Fruit fly (Drosophila melanogaster) whole organism, embryonic: ENCODE results near the gene CG8300.

Experiments used
- Antp ChIP-seq: fragments of 200-800 bp; sonication (Bioruptor generic); optimal IDR thresholded peaks from 3 replicates; lab custom pipeline; 2016; ENCODE audit warnings: missing biosample characterization, missing genetic modification characterization
- BEAF-32 ChIP-seq: fragments of 200-800 bp; sonication (Bioruptor generic); optimal IDR thresholded peaks from 3 replicates; lab custom pipeline; 2017; ENCODE audit warnings: missing biosample characterization, missing genetic modification characterization, mild to moderate bottlenecking, moderate library complexity, missing genetic modification reagents
- Bdp1 ChIP-seq: fragments of 200-800 bp; sonication (Bioruptor generic); optimal IDR thresholded peaks from 3 replicates; lab custom pipeline; 2016; ENCODE audit warnings: missing biosample characterization, missing genetic modification characterization
- CG12659 ChIP-seq: fragments of 200-800 bp; sonication (Bioruptor generic); optimal IDR thresholded peaks from 3 replicates; lab custom pipeline; 2017; ENCODE audit warnings: mild to moderate bottlenecking, missing biosample characterization, missing genetic modification reagents, missing genetic modification characterization
- CG15514 ChIP-seq: fragments of 200-800 bp; sonication (Bioruptor generic); optimal IDR thresholded peaks from 3 replicates; lab custom pipeline; 2017; ENCODE audit warnings: missing biosample characterization, missing genetic modification characterization, mild to moderate bottlenecking, moderate library complexity, missing genetic modification reagents
- CG17829 ChIP-seq: fragments of 200-800 bp; optimal IDR thresholded peaks from 2 replicates; lab custom pipeline; 2019; ENCODE audit warnings: missing biosample characterization, mild to moderate bottlenecking, missing genetic modification characterization, moderate library complexity
- CG18476 ChIP-seq: fragments of 200-800 bp; sonication (Bioruptor generic); optimal IDR thresholded peaks from 2 replicates; lab custom pipeline; 2016; ENCODE audit warnings: missing biosample characterization, mild to moderate bottlenecking, missing genetic modification characterization
- CG18619 ChIP-seq: fragments of 200-800 bp; sonication (Bioruptor generic); optimal IDR thresholded peaks from 3 replicates; lab custom pipeline; 2017; ENCODE audit warnings: missing biosample characterization, mild to moderate bottlenecking, missing genetic modification characterization
- CG2120 ChIP-seq: fragments of 200-800 bp; sonication (Bioruptor generic); optimal IDR thresholded peaks from 3 replicates; lab custom pipeline; 2016; ENCODE audit warnings: missing biosample characterization, missing genetic modification characterization
- CG2129 ChIP-seq: fragments of 200-800 bp; sonication (Bioruptor generic); IDR thresholded peaks from 2 replicates; pipeline ENCODE4 v1.3.6; 2022; ENCODE audit warnings: missing biosample characterization, missing genetic modification characterization; ENCODE audit not compliant: partially characterized antibody
- CG31224 ChIP-seq: fragments of 200-800 bp; sonication (Bioruptor generic); IDR thresholded peaks from 2 replicates; pipeline ENCODE4 v1.3.6; 2022; ENCODE audit warnings: missing biosample characterization, missing genetic modification characterization
- CG3163 ChIP-seq: fragments of 200-800 bp; sonication (Bioruptor generic); optimal IDR thresholded peaks from 3 replicates; lab custom pipeline; 2016; ENCODE audit warnings: missing biosample characterization, missing genetic modification characterization
- CG34422 ChIP-seq: fragments of 200-800 bp; sonication (Bioruptor generic); IDR thresholded peaks from 3 replicates; pipeline ENCODE4 v1.3.6; 2022; ENCODE audit warnings: missing biosample characterization, missing genetic modification characterization
- CG4404 ChIP-seq: fragments of 200-800 bp; sonication (Bioruptor generic); IDR thresholded peaks from 2 replicates; pipeline ENCODE4 v1.3.6; 2022; ENCODE audit warnings: missing biosample characterization, missing genetic modification characterization
- CG4854 ChIP-seq: fragments of 200-800 bp; sonication (Bioruptor generic); optimal IDR thresholded peaks from 2 replicates; lab custom pipeline; 2016; ENCODE audit warnings: missing biosample characterization, missing genetic modification characterization, inconsistent platforms
- CG6683 ChIP-seq: fragments of 200-800 bp; sonication (Bioruptor generic); optimal IDR thresholded peaks from 2 replicates; lab custom pipeline; 2017; ENCODE audit warnings: missing biosample characterization, mild to moderate bottlenecking, missing genetic modification characterization, missing genetic modification reagents
- CG6765 ChIP-seq: fragments of 200-800 bp; sonication (Bioruptor generic); optimal IDR thresholded peaks from 3 replicates; lab custom pipeline; 2017; ENCODE audit warnings: missing biosample characterization, mild to moderate bottlenecking, missing genetic modification characterization
- CG7271 ChIP-seq: fragments of 200-800 bp; sonication (Bioruptor generic); optimal IDR thresholded peaks from 2 replicates; lab custom pipeline; 2018; ENCODE audit warnings: missing biosample characterization, mild to moderate bottlenecking, missing genetic modification characterization, moderate library complexity
- CG9817 ChIP-seq: fragments of 200-800 bp; sonication (Bioruptor generic); optimal IDR thresholded peaks from 2 replicates; lab custom pipeline; 2018; ENCODE audit warnings: missing biosample characterization, mild to moderate bottlenecking, missing genetic modification characterization, moderate library complexity
- Elba2 ChIP-seq: fragments of 200-800 bp; sonication (Bioruptor generic); optimal IDR thresholded peaks from 3 replicates; lab custom pipeline; 2016; ENCODE audit warnings: missing biosample characterization, missing genetic modification characterization
- Hr3 ChIP-seq: fragments of 200-800 bp; sonication (Bioruptor generic); optimal IDR thresholded peaks from 3 replicates; lab custom pipeline; 2016; ENCODE audit warnings: missing biosample characterization, missing genetic modification characterization
- MBD-R2 ChIP-seq: fragments of 200-800 bp; sonication (Bioruptor generic); IDR thresholded peaks from 2 replicates; pipeline ENCODE4 v1.3.6; 2022; ENCODE audit warnings: missing biosample characterization, missing genetic modification characterization
- Med ChIP-seq: fragments of 200-800 bp; sonication (Bioruptor generic); peaks from one replicate; lab custom pipeline; 2016; ENCODE audit warnings: missing biosample characterization, missing genetic modification characterization, mild to moderate bottlenecking, inconsistent platforms, moderate library complexity
- Optix ChIP-seq: fragments of 200-800 bp; sonication (Bioruptor generic); IDR thresholded peaks from 3 replicates; pipeline ENCODE4 v1.3.6; 2022; ENCODE audit warnings: missing biosample characterization, missing genetic modification characterization
- Rfx ChIP-seq: fragments of 200-800 bp; sonication (Bioruptor generic); IDR thresholded peaks from 2 replicates; pipeline ENCODE4 v1.3.6; 2022; ENCODE audit warnings: missing biosample characterization, missing genetic modification characterization
- Sry-β ChIP-seq: fragments of 200-800 bp; sonication (Bioruptor generic); optimal IDR thresholded peaks from 2 replicates; lab custom pipeline; 2018; ENCODE audit warnings: missing biosample characterization, mild to moderate bottlenecking, missing genetic modification characterization, moderate library complexity
- al ChIP-seq: fragments of 200-800 bp; sonication (Bioruptor generic); IDR thresholded peaks from 2 replicates; pipeline ENCODE4 v1.3.6; 2022; ENCODE audit warnings: missing biosample characterization, missing genetic modification characterization
- amos ChIP-seq: fragments of 200-800 bp; sonication (Bioruptor generic); IDR thresholded peaks from 2 replicates; pipeline ENCODE4 v1.3.6; 2022; ENCODE audit warnings: missing biosample characterization, missing genetic modification characterization; ENCODE audit not compliant: partially characterized antibody
- aop ChIP-seq: fragments of 200-800 bp; sonication (Bioruptor generic); IDR thresholded peaks from 2 replicates; pipeline ENCODE4 v1.3.6; 2022; ENCODE audit warnings: missing biosample characterization, missing genetic modification characterization
- ap ChIP-seq: fragments of 200-800 bp; sonication (Bioruptor generic); IDR thresholded peaks from 2 replicates; pipeline ENCODE4 v1.3.6; 2022; ENCODE audit warnings: missing biosample characterization, missing genetic modification characterization
- ash1 ChIP-seq: fragments of 200-800 bp; sonication (Bioruptor generic); optimal IDR thresholded peaks from 2 replicates; lab custom pipeline; 2018; ENCODE audit warnings: missing biosample characterization, mild to moderate bottlenecking, missing genetic modification characterization
- az2 ChIP-seq: fragments of 200-800 bp; sonication (Bioruptor generic); optimal IDR thresholded peaks from 3 replicates; lab custom pipeline; 2016; ENCODE audit warnings: missing biosample characterization, missing genetic modification characterization
- bab2 ChIP-seq: fragments of 200-800 bp; sonication (Bioruptor generic); optimal IDR thresholded peaks from 2 replicates; lab custom pipeline; 2016; ENCODE audit warnings: missing biosample characterization, missing genetic modification characterization
- cg ChIP-seq: fragments of 200-800 bp; sonication (Bioruptor generic); optimal IDR thresholded peaks from 3 replicates; lab custom pipeline; 2019; ENCODE audit warnings: missing biosample characterization, mild to moderate bottlenecking, missing genetic modification characterization, moderate library complexity
- chinmo ChIP-seq: fragments of 200-800 bp; sonication (Bioruptor generic); IDR thresholded peaks from 4 replicates; pipeline ENCODE4 v1.3.6; 2022; ENCODE audit warnings: missing biosample characterization, missing genetic modification characterization; ENCODE audit not compliant: partially characterized antibody
- cwo ChIP-seq: fragments of 200-800 bp; sonication (Bioruptor generic); optimal IDR thresholded peaks from 3 replicates; lab custom pipeline; 2017; ENCODE audit warnings: missing biosample characterization, missing genetic modification characterization, mild to moderate bottlenecking, moderate library complexity, missing genetic modification reagents
- dati ChIP-seq: fragments of 200-800 bp; sonication (Bioruptor generic); IDR thresholded peaks from 2 replicates; pipeline ENCODE4 v1.3.6; 2022; ENCODE audit warnings: missing biosample characterization, missing genetic modification characterization
- gfzf ChIP-seq: fragments of 200-800 bp; sonication (Bioruptor generic); optimal IDR thresholded peaks from 2 replicates; lab custom pipeline; 2016; ENCODE audit warnings: missing biosample characterization, mild to moderate bottlenecking, missing genetic modification characterization, moderate library complexity
- gsb-n ChIP-seq: fragments of 200-800 bp; sonication (Bioruptor generic); optimal IDR thresholded peaks from 3 replicates; lab custom pipeline; 2018; ENCODE audit warnings: missing biosample characterization, mild to moderate bottlenecking, missing genetic modification characterization
- her ChIP-seq: fragments of 200-800 bp; sonication (Bioruptor generic); optimal IDR thresholded peaks from 2 replicates; lab custom pipeline; 2016; ENCODE audit warnings: missing biosample characterization, missing genetic modification characterization
- hth ChIP-seq: fragments of >200 bp; optimal IDR thresholded peaks from 2 replicates; lab custom pipeline; 2017; ENCODE audit warnings: inconsistent platforms
- jigr1 ChIP-seq: fragments of 200-800 bp; sonication (Bioruptor generic); IDR thresholded peaks from 3 replicates; pipeline ENCODE4 v1.3.6; 2022; ENCODE audit warnings: missing biosample characterization, missing genetic modification characterization
- klu ChIP-seq: fragments of 200-800 bp; sonication (Bioruptor generic); IDR thresholded peaks from 2 replicates; pipeline ENCODE4 v1.3.6; 2022; ENCODE audit warnings: missing biosample characterization, missing genetic modification characterization
- phol ChIP-seq: fragments of 200-800 bp; sonication (Bioruptor generic); optimal IDR thresholded peaks from 3 replicates; lab custom pipeline; 2018; ENCODE audit warnings: missing biosample characterization, mild to moderate bottlenecking, missing genetic modification characterization, moderate library complexity
- pros ChIP-seq: fragments of 200-800 bp; sonication (Bioruptor generic); optimal IDR thresholded peaks from 3 replicates; lab custom pipeline; 2019; ENCODE audit warnings: missing biosample characterization, mild to moderate bottlenecking, missing genetic modification characterization, moderate library complexity
- schlank ChIP-seq: fragments of 200-800 bp; sonication (Bioruptor generic); optimal IDR thresholded peaks from 2 replicates; lab custom pipeline; 2018; ENCODE audit warnings: missing biosample characterization, mild to moderate bottlenecking, missing genetic modification characterization
- ttk ChIP-seq: fragments of 200-800 bp; sonication (Bioruptor generic); IDR thresholded peaks from 2 replicates; pipeline ENCODE4 v2.1.2; 2022; ENCODE audit warnings: missing biosample characterization, missing genetic modification characterization
- twi ChIP-seq: fragments of 200-800 bp; optimal IDR thresholded peaks from 2 replicates; lab custom pipeline; 2019; ENCODE audit warnings: missing biosample characterization, mild to moderate bottlenecking, missing genetic modification characterization, moderate library complexity
- yki ChIP-seq: fragments of >200 bp; optimal IDR thresholded peaks from 3 replicates; lab custom pipeline; 2018

CG8300 gene

DNA sequence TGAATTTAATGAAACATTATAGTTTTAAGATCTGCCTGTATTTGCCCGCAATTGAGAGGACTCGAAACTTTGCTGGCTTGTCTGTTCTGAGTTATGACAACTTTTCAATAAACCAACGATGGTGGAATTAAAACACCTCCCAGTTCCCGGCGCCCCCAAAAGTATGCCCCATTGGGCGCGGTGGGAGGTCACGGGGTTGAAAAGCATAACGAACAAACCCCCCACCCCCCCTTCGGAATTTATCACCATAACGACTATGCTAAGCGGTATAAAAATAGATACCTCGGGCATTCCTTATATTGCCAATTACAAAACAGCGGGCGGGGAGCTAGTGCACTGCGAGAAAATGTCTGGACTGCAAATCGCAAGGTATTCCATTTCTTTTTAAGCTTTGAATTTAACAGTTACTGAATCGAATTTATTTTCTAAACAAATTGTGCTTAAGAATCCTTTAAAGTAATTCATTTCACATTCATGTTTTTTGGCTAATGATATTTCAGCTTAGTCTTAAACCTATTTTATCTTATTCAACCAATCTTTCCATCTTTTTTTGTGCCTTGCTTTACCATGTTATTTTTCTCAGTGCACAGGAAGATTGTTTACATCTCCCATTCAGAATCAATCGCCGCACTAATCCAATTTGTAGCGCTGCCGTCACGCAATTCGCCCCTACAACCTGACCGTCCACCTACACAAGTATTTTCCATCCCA lies 3.2 kb upstream of the CG8300 start (continued):
- TF ChIP-seq CG15514, result peak; percentile 46
- TF ChIP-seq dati (GFP tag; lab: Robert Waterston, UW), result no peak; the same call in 1 of the 2 replicates
- TF ChIP-seq Med (GFP tag; lab: Kevin White, UChicago), result peak; percentile 78
- peak; percentile 87 for TF ChIP-seq az2 (GFP tag; lab: Kevin White, UChicago)
- TF ChIP-seq jigr1 (GFP tag; lab: Robert Waterston, UW), result peak; percentile 57; the same call in 1 of the 3 replicates
- peak; percentile 70 for TF ChIP-seq CG4404
- TF ChIP-seq CG34422, result peak; percentile 59; the same call in 2 of the 3 replicates
- peak; percentile 8 for TF ChIP-seq CG4854 (GFP tag; lab: Kevin White, UChicago)
- TF ChIP-seq CG6683 (GFP tag; lab: Kevin White, UChicago), result peak; percentile 30
- peak; percentile 60 for TF ChIP-seq CG3163 (GFP tag; lab: Kevin White, UChicago)
- TF ChIP-seq schlank (tag; lab: Kevin White, UChicago), result peak; percentile 71
- TF ChIP-seq Sry-β (GFP tag; lab: Kevin White, UChicago), result no peak
- TF ChIP-seq Rfx (GFP tag; lab: Robert Waterston, UW), result peak; percentile 74
- TF ChIP-seq chinmo (GFP tag; lab: Robert Waterston, UW), result no peak
- TF ChIP-seq CG2120, result peak; percentile 93
- TF ChIP-seq CG18476 (GFP tag; lab: Kevin White, UChicago), result peak; percentile 60
- TF ChIP-seq CG31224 (GFP tag; lab: Robert Waterston, UW), result peak; percentile 74
- TF ChIP-seq ttk (GFP tag; lab: Robert Waterston, UW), result peak; percentile 70
- TF ChIP-seq twi (tag; lab: Kevin White, UChicago), result peak; percentile 74
- peak; percentile 89 for TF ChIP-seq CG9817 (tag; lab: Kevin White, UChicago)
- no peak; the same call in 1 of the 2 replicates for TF ChIP-seq aop (GFP tag; lab: Robert Waterston, UW)
- no peak; the same call in 1 of the 2 replicates for TF ChIP-seq amos (GFP tag; lab: Robert Waterston, UW)
- peak; percentile 20 for TF ChIP-seq CG6765
- TF ChIP-seq pros (GFP tag; lab: Kevin White, UChicago), result peak; percentile 36
- peak; percentile 84 for TF ChIP-seq phol
- peak; percentile 19 for TF ChIP-seq Elba2 (GFP tag; lab: Kevin White, UChicago)
- no peak for TF ChIP-seq Optix (GFP tag; lab: Robert Waterston, UW)
- no peak for TF ChIP-seq gfzf
- TF ChIP-seq MBD-R2 (GFP tag; lab: Robert Waterston, UW), result no peak
- peak; percentile 91 for TF ChIP-seq bab2 (GFP tag; lab: Kevin White, UChicago)
- TF ChIP-seq her (GFP tag; lab: Kevin White, UChicago), result no peak
- TF ChIP-seq klu, result peak; percentile 67
- peak; percentile 88 for TF ChIP-seq CG18619 (GFP tag; lab: Kevin White, UChicago)
- peak; percentile 31 for TF ChIP-seq Antp (GFP tag; lab: Kevin White, UChicago)
- no peak for TF ChIP-seq CG2129 (GFP tag; lab: Robert Waterston, UW)
- peak; percentile 65 for TF ChIP-seq cwo (GFP tag; lab: Kevin White, UChicago)
- peak; percentile 61 for TF ChIP-seq ap (GFP tag; lab: Robert Waterston, UW)
- TF ChIP-seq ash1 (GFP tag; lab: Kevin White, UChicago), result no peak
- TF ChIP-seq gsb-n (tag; lab: Kevin White, UChicago), result peak; percentile 81
- TF ChIP-seq cg, result no peak
- peak; percentile 75 for TF ChIP-seq al (GFP tag; lab: Robert Waterston, UW)
- TF ChIP-seq CG12659 (GFP tag; lab: Kevin White, UChicago), result peak; percentile 92
- peak; percentile 82 for TF ChIP-seq CG17829 (tag; lab: Kevin White, UChicago)
- TF ChIP-seq hth (lab: Kevin White, UChicago), result no peak
- no peak for TF ChIP-seq BEAF-32 (GFP tag; lab: Kevin White, UChicago)
- peak; percentile 69 for TF ChIP-seq Bdp1 (GFP tag; lab: Kevin White, UChicago)
- TF ChIP-seq yki (lab: Kevin White, UChicago), result no peak
- peak; percentile 86 for TF ChIP-seq Hr3 (GFP tag; lab: Kevin White, UChicago)
- no peak for TF ChIP-seq CG7271
